Fruit fly (Drosophila melanogaster): ENCODE measurements around the gene Spase22-23.

The Spase22-23 gene

DNA sequence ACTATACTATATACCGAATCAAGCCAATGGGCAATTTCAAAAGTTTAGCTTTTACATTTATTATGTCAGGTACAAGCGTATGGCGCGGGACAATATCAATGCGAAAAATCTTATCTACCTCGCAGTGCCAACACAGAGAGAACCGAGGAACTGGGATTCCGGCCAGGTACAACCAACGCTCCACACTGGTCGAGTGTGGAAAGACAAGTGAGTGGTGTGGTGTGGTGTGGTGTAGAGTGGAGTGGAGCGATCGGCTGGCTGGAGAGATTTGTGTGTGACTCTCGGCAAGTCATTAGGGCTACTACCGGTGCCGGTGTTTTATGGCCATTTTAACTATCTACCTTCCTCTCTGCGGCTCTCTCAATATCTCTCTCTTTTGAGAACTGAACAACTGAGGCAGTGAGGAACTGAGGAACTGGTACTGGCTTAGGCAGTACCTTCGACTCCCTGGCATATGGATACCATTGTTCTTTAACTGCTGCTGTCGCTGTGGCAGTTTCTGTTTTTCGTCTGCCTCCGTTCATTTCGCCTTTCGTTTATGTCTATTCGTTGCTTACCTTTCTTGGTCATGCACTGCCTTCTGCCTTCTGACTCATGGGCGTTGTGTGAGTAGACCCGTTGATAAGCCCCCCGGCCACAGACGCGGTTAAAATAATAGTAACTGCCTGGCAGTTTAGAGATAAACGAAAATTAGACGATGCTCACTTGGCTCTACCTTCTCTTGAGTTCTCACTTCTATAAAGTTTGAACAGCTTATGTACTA, 29.6 kb upstream of the Spase22-23 start (continued):
- TF ChIP-seq Trl (optimal IDR thresholded peaks at IDR 0.05), result peak; percentile 83 to 90
- TF ChIP-seq Trl (GFP tag; optimal IDR thresholded peaks at IDR 0.05), result peak; percentile 88
- peak; percentile 85 for TF ChIP-seq D19A (tag; optimal IDR thresholded peaks at IDR 0.05)
- TF ChIP-seq Oaz (GFP tag; IDR thresholded peaks at IDR 0.05), result peak; percentile 55
- TF ChIP-seq CG12391 (tag; optimal IDR thresholded peaks at IDR 0.05), result peak; percentile 91
- no peak for TF ChIP-seq CG2129 (GFP tag; IDR thresholded peaks at IDR 0.05; ENCODE audit: partially characterized antibody)
- peak; percentile 86 for TF ChIP-seq CG8089 (GFP tag; optimal IDR thresholded peaks at IDR 0.05)
- peak; percentile 94 for TF ChIP-seq exex (tag; optimal IDR thresholded peaks at IDR 0.05)
- TF ChIP-seq CG5180 (GFP tag; optimal IDR thresholded peaks at IDR 0.05), result peak; percentile 73
- peak; percentile 89 for TF ChIP-seq pho (GFP tag; optimal IDR thresholded peaks at IDR 0.05)
- no peak for TF ChIP-seq Lhr (GFP tag; optimal IDR thresholded peaks at IDR 0.05)
- TF ChIP-seq Doc3 (GFP tag; IDR thresholded peaks at IDR 0.05; ENCODE audit: partially characterized antibody), result no peak
- TF ChIP-seq Gug (GFP tag; IDR thresholded peaks at IDR 0.05), result peak; percentile 88
- no peak for TF ChIP-seq br (optimal IDR thresholded peaks at IDR 0.05)
- TF ChIP-seq Meics (GFP tag; optimal IDR thresholded peaks at IDR 0.05), result peak; percentile 94
- TF ChIP-seq wor (GFP tag; IDR thresholded peaks at IDR 0.05), result peak; percentile 62
- TF ChIP-seq eve (GFP tag; optimal IDR thresholded peaks at IDR 0.05), result peak in 1 of 2 experiments; percentile 73
- TF ChIP-seq Dbx (GFP tag; IDR thresholded peaks at IDR 0.05), result peak; percentile 87
- TF ChIP-seq Doc2 (GFP tag; IDR thresholded peaks at IDR 0.05), result no peak
- TF ChIP-seq CG15073 (GFP tag; optimal IDR thresholded peaks at IDR 0.05), result peak; percentile 84
- TF ChIP-seq CG2875 (GFP tag; optimal IDR thresholded peaks at IDR 0.05), result peak; percentile 86
- peak; percentile 74; the same call in 1 of the 2 replicates for TF ChIP-seq sim (GFP tag; IDR thresholded peaks at IDR 0.05)
- no peak for TF ChIP-seq ato (GFP tag; IDR thresholded peaks at IDR 0.05; ENCODE audit: partially characterized antibody)
- TF ChIP-seq Spps (tag; optimal IDR thresholded peaks at IDR 0.05), result peak; percentile 74
- peak; percentile 82 for TF ChIP-seq CG3847 (GFP tag; IDR thresholded peaks at IDR 0.05)
- peak; percentile 68; the same call in 1 of the 3 replicates for TF ChIP-seq sr (GFP tag; IDR thresholded peaks at IDR 0.05)
- peak; percentile 82 for TF ChIP-seq esg (GFP tag; conservative IDR thresholded peaks at IDR 0.05)
- TF ChIP-seq CG4617 (GFP tag; optimal IDR thresholded peaks at IDR 0.05; ENCODE audit: borderline replicate concordance), result peak; percentile 58
- TF ChIP-seq sens-2 (GFP tag; IDR thresholded peaks at IDR 0.05), result peak; percentile 76
- peak; percentile 94 for TF ChIP-seq slbo (GFP tag; IDR thresholded peaks at IDR 0.05)
- TF ChIP-seq Asciz (GFP tag; optimal IDR thresholded peaks at IDR 0.05), result peak; percentile 77
- peak; percentile 74 for TF ChIP-seq Optix (GFP tag; IDR thresholded peaks at IDR 0.05)
- peak; percentile 91 for TF ChIP-seq CG31441 (GFP tag; IDR thresholded peaks at IDR 0.05)
- TF ChIP-seq al (GFP tag; IDR thresholded peaks at IDR 0.05), result peak; percentile 85
- peak; percentile 85 for TF ChIP-seq CG1602 (GFP tag; optimal IDR thresholded peaks at IDR 0.05)
- TF ChIP-seq Fer3 (tag; optimal IDR thresholded peaks at IDR 0.05), result peak; percentile 89
- TF ChIP-seq ERR (GFP tag; optimal IDR thresholded peaks at IDR 0.05), result peak; percentile 89
- TF ChIP-seq ash1 (GFP tag; optimal IDR thresholded peaks at IDR 0.05), result peak; percentile 76
- peak; percentile 49 for TF ChIP-seq Adf1 (GFP tag; IDR thresholded peaks at IDR 0.05)
- peak; percentile 37 for TF ChIP-seq pfk (GFP tag; optimal IDR thresholded peaks at IDR 0.05)
- TF ChIP-seq CG34376 (GFP tag; optimal IDR thresholded peaks at IDR 0.05), result peak; percentile 87
- TF ChIP-seq cad (GFP tag; optimal IDR thresholded peaks at IDR 0.05), result peak; percentile 91
- peak; percentile 80 for TF ChIP-seq CG6654 (GFP tag; optimal IDR thresholded peaks at IDR 0.05)
- peak; percentile 44; the same call in 1 of the 2 replicates for TF ChIP-seq cas (GFP tag; IDR thresholded peaks at IDR 0.05)
- TF ChIP-seq dati (GFP tag; IDR thresholded peaks at IDR 0.05), result 0 out of 2 replicates have a peak, but pooled peaks have one; percentile 36
- peak; percentile 90; the same call in 2 of the 3 replicates for TF ChIP-seq CG17361 (GFP tag; IDR thresholded peaks at IDR 0.05)
- TF ChIP-seq gro (GFP tag; optimal IDR thresholded peaks at IDR 0.05), result peak; percentile 85
- TF ChIP-seq ham (GFP tag; IDR thresholded peaks at IDR 0.05), result no peak
- TF ChIP-seq bsh (GFP tag; optimal IDR thresholded peaks at IDR 0.05), result peak; percentile 83 to 92
- peak; percentile 30 for TF ChIP-seq slou (GFP tag; optimal IDR thresholded peaks at IDR 0.05)
